Fruit fly (Drosophila melanogaster): ENCODE results near the gene dos.

DNA sequence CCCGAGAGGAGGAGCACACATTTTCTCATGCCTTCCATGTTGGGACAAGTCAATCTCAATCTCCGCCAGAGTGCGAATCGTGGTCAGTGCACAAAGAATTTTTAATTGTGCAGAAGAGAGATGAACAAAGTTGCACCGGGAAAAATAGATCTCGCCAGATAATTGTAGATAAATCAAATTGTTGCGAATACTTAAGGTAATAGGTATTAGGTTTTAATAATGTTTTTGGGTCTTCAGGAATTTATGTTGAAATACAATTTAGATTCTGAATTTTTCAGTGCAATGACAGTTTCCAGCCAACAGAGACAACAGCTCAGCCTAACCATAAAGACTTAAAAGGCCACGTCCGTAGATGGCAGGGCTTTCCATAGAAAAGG is 44.1 kb upstream of the dos start:
- no peak for TF ChIP-seq CG8478 (optimal IDR thresholded peaks at IDR 0.05)
- no peak for TF ChIP-seq CTCF (optimal IDR thresholded peaks at IDR 0.05)

All from S2 (cell line).